Worm (Caenorhabditis elegans) whole organism, L2 larva: ENCODE measurements around the gene Y69A2AR.51.

ENCODE experiments used
- R02D3.7 ChIP-seq: fragments of 150-350 bp; optimal IDR thresholded peaks from 2 replicates; lab custom pipeline; 2014; ENCODE audit warnings: missing biosample characterization, missing genetic modification characterization
- ZK546.5 ChIP-seq: sonication (generic microtip); optimal IDR thresholded peaks from 2 replicates; lab custom pipeline; 2017; ENCODE audit warnings: missing biosample characterization, missing genetic modification characterization
- alr-1 ChIP-seq: fragments of 150-350 bp; optimal IDR thresholded peaks from 2 replicates; lab custom pipeline; 2014; ENCODE audit warnings: missing biosample characterization, missing genetic modification characterization
- ama-1 ChIP-seq: fragments of 150-350 bp; optimal IDR thresholded peaks from 2 replicates; lab custom pipeline; 2018; ENCODE audit warnings: inconsistent platforms
- blmp-1 ChIP-seq: sonication (generic microtip); optimal IDR thresholded peaks from 2 replicates; lab custom pipeline; 2017; ENCODE audit warnings: missing genetic modification characterization, mild to moderate bottlenecking, missing compliant biosample characterization, antibody characterized with exemption, moderate library complexity; ENCODE audit not compliant: insufficient read depth
- ceh-16 ChIP-seq: fragments of 150-350 bp; optimal IDR thresholded peaks from 2 replicates; lab custom pipeline; 2014; ENCODE audit warnings: missing biosample characterization, missing genetic modification characterization
- ceh-82 ChIP-seq: fragments of 150-350 bp; optimal IDR thresholded peaks from 2 replicates; lab custom pipeline; 2014; ENCODE audit warnings: missing biosample characterization, missing genetic modification characterization
- crh-2 ChIP-seq: sonication (generic microtip); optimal IDR thresholded peaks from 2 replicates; lab custom pipeline; 2017; ENCODE audit warnings: missing biosample characterization, missing genetic modification characterization
- dmd-4 ChIP-seq: sonication (generic microtip); optimal IDR thresholded peaks from 2 replicates; lab custom pipeline; 2017; ENCODE audit warnings: missing biosample characterization, missing genetic modification characterization
- egl-27 ChIP-seq: sonication (generic microtip); optimal IDR thresholded peaks from 3 replicates; lab custom pipeline; 2017; ENCODE audit warnings: missing biosample characterization, missing genetic modification reagents, missing genetic modification characterization
- elt-1 ChIP-seq: fragments of 150-350 bp; optimal IDR thresholded peaks from 2 replicates; lab custom pipeline; 2014; ENCODE audit warnings: missing biosample characterization, missing genetic modification characterization
- fos-1 ChIP-seq: fragments of 150-350 bp; optimal IDR thresholded peaks from 2 replicates; lab custom pipeline; 2014; ENCODE audit warnings: missing biosample characterization, missing genetic modification characterization
- gmeb-1 ChIP-seq: fragments of 150-350 bp; optimal IDR thresholded peaks from 2 replicates; lab custom pipeline; 2014; ENCODE audit warnings: missing biosample characterization, missing genetic modification characterization
- lin-11 ChIP-seq: fragments of 150-350 bp; sonication (generic microtip); optimal IDR thresholded peaks from 2 replicates; lab custom pipeline; 2014; ENCODE audit warnings: missing biosample characterization, missing genetic modification characterization, inconsistent platforms, mixed read lengths
- lin-13 ChIP-seq: fragments of 150-350 bp; optimal IDR thresholded peaks from 2 replicates; lab custom pipeline; 2014; ENCODE audit warnings: missing biosample characterization, missing genetic modification reagents, missing genetic modification characterization
- lin-39 ChIP-seq: fragments of 150-350 bp; optimal IDR thresholded peaks from 2 replicates; lab custom pipeline; 2014; ENCODE audit warnings: missing biosample characterization, missing genetic modification reagents, missing genetic modification characterization
- mbf-1 ChIP-seq: sonication (generic microtip); optimal IDR thresholded peaks from 2 replicates; lab custom pipeline; 2017; ENCODE audit warnings: missing biosample characterization, missing genetic modification characterization
- mdl-1 ChIP-seq, 2 experiments: fragments of 150-350 bp in 1 of 2; sonication (generic microtip) in 1 of 2; optimal IDR thresholded peaks; 2 replicates each; lab custom pipeline; 2017; ENCODE audit warnings: missing biosample characterization in 2 of 2, missing genetic modification characterization in 2 of 2
- nhr-11 ChIP-seq: fragments of 150-350 bp; optimal IDR thresholded peaks from 2 replicates; lab custom pipeline; 2014; ENCODE audit warnings: missing biosample characterization, missing genetic modification characterization
- nhr-12 ChIP-seq: fragments of 150-350 bp; optimal IDR thresholded peaks from 2 replicates; lab custom pipeline; 2014; ENCODE audit warnings: missing biosample characterization, missing genetic modification characterization
- nhr-129 ChIP-seq: fragments of 150-350 bp; optimal IDR thresholded peaks from 2 replicates; lab custom pipeline; 2014; ENCODE audit warnings: missing biosample characterization, missing genetic modification characterization
- nhr-23 ChIP-seq: fragments of 150-350 bp; optimal IDR thresholded peaks from 2 replicates; lab custom pipeline; 2014; ENCODE audit warnings: missing biosample characterization, missing genetic modification reagents, missing genetic modification characterization
- nhr-237 ChIP-seq: fragments of 150-350 bp; optimal IDR thresholded peaks from 2 replicates; lab custom pipeline; 2014; ENCODE audit warnings: missing biosample characterization, missing genetic modification characterization
- nhr-25 ChIP-seq: fragments of 150-350 bp; sonication (generic microtip); optimal IDR thresholded peaks from 3 replicates; lab custom pipeline; 2014; ENCODE audit warnings: missing biosample characterization, missing genetic modification characterization
- nhr-77 ChIP-seq: fragments of 150-350 bp; optimal IDR thresholded peaks from 2 replicates; lab custom pipeline; 2014; ENCODE audit warnings: missing biosample characterization, missing genetic modification characterization
- peb-1 ChIP-seq: fragments of 150-350 bp; optimal IDR thresholded peaks from 2 replicates; lab custom pipeline; 2014; ENCODE audit warnings: missing biosample characterization, missing genetic modification characterization
- sem-4 ChIP-seq: fragments of 150-350 bp; optimal IDR thresholded peaks from 2 replicates; lab custom pipeline; 2014; ENCODE audit warnings: missing biosample characterization, missing genetic modification reagents, missing genetic modification characterization
- skn-1 ChIP-seq: sonication (generic microtip); optimal IDR thresholded peaks from 2 replicates; lab custom pipeline; 2017; ENCODE audit warnings: missing biosample characterization, missing genetic modification characterization
- sma-3 ChIP-seq: sonication (generic microtip); optimal IDR thresholded peaks from 2 replicates; lab custom pipeline; 2016; ENCODE audit warnings: missing genetic modification reagents, missing genetic modification characterization, missing compliant biosample characterization
- sma-9 ChIP-seq, 2 experiments: fragments of 150-350 bp in 1 of 2; sonication (generic microtip) in 1 of 2; optimal IDR thresholded peaks; 2 replicates each; lab custom pipeline; 2014 to 2016; ENCODE audit warnings: missing genetic modification characterization in 2 of 2, mild to moderate bottlenecking in 1 of 2, missing biosample characterization in 1 of 2, missing compliant biosample characterization in 1 of 2, missing genetic modification reagents in 1 of 2, moderate library complexity in 1 of 2
- snpc-4 ChIP-seq: fragments of 150-350 bp; optimal IDR thresholded peaks from 2 replicates; lab custom pipeline; 2014; ENCODE audit warnings: missing biosample characterization, missing genetic modification characterization
- unc-62 ChIP-seq: fragments of 150-350 bp; optimal IDR thresholded peaks from 2 replicates; lab custom pipeline; 2014; ENCODE audit warnings: missing biosample characterization, missing genetic modification reagents, missing genetic modification characterization
- zag-1 ChIP-seq: fragments of 150-350 bp; optimal IDR thresholded peaks from 2 replicates; lab custom pipeline; 2014; ENCODE audit warnings: missing biosample characterization, missing genetic modification characterization
- ztf-11 ChIP-seq: sonication (generic microtip); optimal IDR thresholded peaks from 2 replicates; lab custom pipeline; 2017; ENCODE audit warnings: missing biosample characterization, missing genetic modification characterization
- ztf-4 ChIP-seq: fragments of 150-350 bp; optimal IDR thresholded peaks from 2 replicates; lab custom pipeline; 2014; ENCODE audit warnings: missing biosample characterization, missing genetic modification characterization

The Y69A2AR.51 gene

ce11 chrIV:2548766-2549165, 23.4 kb upstream of the Y69A2AR.51 start:
- TF ChIP-seq lin-13 (GFP tag; lab: Kevin White, UChicago) (no peak), nhr-11 (no peak), skn-1 (tag; lab: Kevin White, UChicago) (no peak), ztf-4 (tag; lab: Kevin White, UChicago) (no peak), alr-1 (tag; lab: Kevin White, UChicago) (no peak), egl-27 (tag; lab: Kevin White, UChicago) (no peak), sma-9 (GFP tag; optimal IDR thresholded peaks at IDR 0.05; lab: Kevin White, UChicago) (no peak), sma-9 (tag; optimal IDR thresholded peaks at IDR 0.05; lab: Kevin White, UChicago) (no peak), blmp-1 (tag; lab: Kevin White, UChicago) (no peak), nhr-237 (tag; lab: Kevin White, UChicago) (no peak), lin-11 (tag; lab: Kevin White, UChicago) (no peak), ceh-16 (tag; lab: Kevin White, UChicago) (no peak), snpc-4 (tag; lab: Kevin White, UChicago) (no peak), nhr-12 (tag; lab: Kevin White, UChicago) (no peak)

- no peak for TF ChIP-seq lin-11 (tag; lab: Kevin White, UChicago)
- no peak for TF ChIP-seq fos-1 (tag; lab: Kevin White, UChicago)
- TF ChIP-seq nhr-129 (tag; lab: Kevin White, UChicago), result no peak
- TF ChIP-seq dmd-4 (tag; lab: Kevin White, UChicago), result no peak
- TF ChIP-seq nhr-23 (tag; lab: Kevin White, UChicago), result no peak
- no peak for TF ChIP-seq nhr-237 (tag; lab: Kevin White, UChicago)
- TF ChIP-seq elt-1 (tag; lab: Kevin White, UChicago), result no peak
- no peak for TF ChIP-seq mdl-1 (tag; optimal IDR thresholded peaks at IDR 0.05; lab: Kevin White, UChicago)
Measured at ce11 chrIV:2549542-2549941, 22.7 kb upstream of the Y69A2AR.51 start.

ce11 chrIV:2551418-2551817, 20.8 kb upstream of the Y69A2AR.51 start, which contains the start of gene Y69A2AR.23:
TSS of gene Y69A2AR.23 (minus strand) at chrIV:2551684.
- no peak for TF ChIP-seq nhr-25 (tag; lab: Kevin White, UChicago)
- TF ChIP-seq ceh-82 (tag; lab: Kevin White, UChicago), result no peak
- no peak for TF ChIP-seq skn-1 (tag; lab: Kevin White, UChicago)
- no peak for TF ChIP-seq nhr-23 (tag; lab: Kevin White, UChicago)
- no peak for TF ChIP-seq R02D3.7 (tag; lab: Kevin White, UChicago)
- no peak for TF ChIP-seq elt-1 (tag; lab: Kevin White, UChicago)
- no peak for TF ChIP-seq fos-1 (tag; lab: Kevin White, UChicago)
- no peak for TF ChIP-seq peb-1 (tag; lab: Kevin White, UChicago)

ce11 chrIV:2551838-2552237, 20.4 kb upstream of the Y69A2AR.51 start:
- TF ChIP-seq ceh-82 (tag; lab: Kevin White, UChicago) (no peak), alr-1 (tag; lab: Kevin White, UChicago) (no peak), ztf-11 (no peak), snpc-4 (tag; lab: Kevin White, UChicago) (no peak), gmeb-1 (no peak), mbf-1 (tag; lab: Kevin White, UChicago) (no peak), crh-2 (tag; lab: Kevin White, UChicago) (no peak), ZK546.5 (tag; lab: Kevin White, UChicago) (no peak), blmp-1 (tag; lab: Kevin White, UChicago) (no peak), sma-3 (GFP tag; lab: Kevin White, UChicago) (no peak), ama-1 (no peak), zag-1 (tag; lab: Kevin White, UChicago) (no peak), peb-1 (tag; lab: Kevin White, UChicago) (no peak), nhr-77 (tag; lab: Kevin White, UChicago) (no peak), nhr-23 (tag; lab: Kevin White, UChicago) (no peak), unc-62 (GFP tag; lab: Kevin White, UChicago) (no peak), sem-4 (no peak)

- TF ChIP-seq nhr-11 (no peak), mdl-1 (tag; optimal IDR thresholded peaks at IDR 0.05; lab: Kevin White, UChicago) (no peak), lin-39 (tag; lab: Kevin White, UChicago) (no peak), lin-13 (GFP tag; lab: Kevin White, UChicago) (no peak), sma-9 (GFP tag; optimal IDR thresholded peaks at IDR 0.05; lab: Kevin White, UChicago) (no peak), sma-9 (tag; optimal IDR thresholded peaks at IDR 0.05; lab: Kevin White, UChicago) (no peak), fos-1 (tag; lab: Kevin White, UChicago) (no peak), ama-1 (no peak), sem-4 (no peak), lin-11 (tag; lab: Kevin White, UChicago) (no peak), mbf-1 (tag; lab: Kevin White, UChicago) (no peak)
Measured at ce11 chrIV:2552276-2552675, 19.9 kb upstream of the Y69A2AR.51 start.
